Worm (Caenorhabditis elegans): Measurements from ENCODE around the gene B0280.2.

The B0280.2 gene

ce11 chrIII:7116615-7117252, 7.7 kb upstream of the B0280.2 start:
- peak; percentile 60 for TF ChIP-seq sem-4 (tag; optimal IDR thresholded peaks at IDR 0.05)
- TF ChIP-seq nhr-21 (tag; optimal IDR thresholded peaks at IDR 0.05) = peak; percentile 76
- TF ChIP-seq aly-2 (tag; optimal IDR thresholded peaks at IDR 0.05) = no peak
- no peak for TF ChIP-seq zag-1 (tag; optimal IDR thresholded peaks at IDR 0.05)
- TF ChIP-seq lin-13 (GFP tag; optimal IDR thresholded peaks at IDR 0.05) = peak; percentile 64
- TF ChIP-seq sma-3 (GFP tag; optimal IDR thresholded peaks at IDR 0.05) = peak; percentile 74
- TF ChIP-seq nhr-25 (tag; optimal IDR thresholded peaks at IDR 0.05) = peak; percentile 89
- TF ChIP-seq peb-1 (tag; optimal IDR thresholded peaks at IDR 0.05) = no peak
- TF ChIP-seq alr-1 (tag; optimal IDR thresholded peaks at IDR 0.05) = no peak
- TF ChIP-seq ceh-82 (tag; optimal IDR thresholded peaks at IDR 0.05) = no peak
- TF ChIP-seq nhr-10 (tag; optimal IDR thresholded peaks at IDR 0.05) = peak; percentile 35
- no peak for TF ChIP-seq lin-39 (tag; optimal IDR thresholded peaks at IDR 0.05)
- TF ChIP-seq ztf-4 (tag; optimal IDR thresholded peaks at IDR 0.05) = peak; percentile 75
- TF ChIP-seq nhr-12 (tag; optimal IDR thresholded peaks at IDR 0.05) = no peak
- TF ChIP-seq crh-2 (tag; optimal IDR thresholded peaks at IDR 0.05) = peak; percentile 79
- TF ChIP-seq mdl-1 (tag; optimal IDR thresholded peaks at IDR 0.05) = no peak
- TF ChIP-seq gmeb-1 (tag; optimal IDR thresholded peaks at IDR 0.05) = peak; percentile 21
- no peak for TF ChIP-seq nhr-23 (tag; optimal IDR thresholded peaks at IDR 0.05)
- TF ChIP-seq mbf-1 (tag; optimal IDR thresholded peaks at IDR 0.05) = no peak
- TF ChIP-seq elt-1 (tag; optimal IDR thresholded peaks at IDR 0.05) = no peak
- TF ChIP-seq lsy-2 (tag; optimal IDR thresholded peaks at IDR 0.05) = peak; percentile 25 to 69
- TF ChIP-seq sma-9 (GFP tag; optimal IDR thresholded peaks at IDR 0.05) = peak; percentile 81
- TF ChIP-seq sma-9 (tag; optimal IDR thresholded peaks at IDR 0.05) = no peak
- TF ChIP-seq elt-3 (tag; optimal IDR thresholded peaks at IDR 0.05) = no peak
- TF ChIP-seq nhr-77 (tag; optimal IDR thresholded peaks at IDR 0.05) = no peak
- TF ChIP-seq fos-1 (tag; optimal IDR thresholded peaks at IDR 0.05) = peak; percentile 76
- TF ChIP-seq C34F6.9 (tag; optimal IDR thresholded peaks at IDR 0.05) = peak; percentile 71
- no peak for TF ChIP-seq R02D3.7 (tag; optimal IDR thresholded peaks at IDR 0.05)
- no peak for TF ChIP-seq dmd-4 (tag; optimal IDR thresholded peaks at IDR 0.05)
- TF ChIP-seq nhr-129 (tag; optimal IDR thresholded peaks at IDR 0.05) = peak; percentile 78
- TF ChIP-seq ceh-16 (tag; optimal IDR thresholded peaks at IDR 0.05) = no peak
- TF ChIP-seq mab-5 (tag; optimal IDR thresholded peaks at IDR 0.05) = no peak
- TF ChIP-seq nhr-6 (tag; optimal IDR thresholded peaks at IDR 0.05) = peak; percentile 86
- no peak for TF ChIP-seq unc-62 (GFP tag; optimal IDR thresholded peaks at IDR 0.05)
- TF ChIP-seq nhr-11 (tag; optimal IDR thresholded peaks at IDR 0.05) = no peak
- TF ChIP-seq ztf-1 (GFP tag; conservative IDR thresholded peaks at IDR 0.05) = no peak
- TF ChIP-seq unc-55 (GFP tag; optimal IDR thresholded peaks at IDR 0.05) = peak; percentile 61
- TF ChIP-seq egl-27 (tag; optimal IDR thresholded peaks at IDR 0.05) = peak; percentile 91
- peak; percentile 7 for TF ChIP-seq ama-1 (optimal IDR thresholded peaks at IDR 0.05)
- no peak for TF ChIP-seq ztf-11 (tag; optimal IDR thresholded peaks at IDR 0.05)
- TF ChIP-seq ZK546.5 (tag; optimal IDR thresholded peaks at IDR 0.05) = no peak
- no peak for TF ChIP-seq nhr-237 (tag; optimal IDR thresholded peaks at IDR 0.05)
- peak; percentile 87 for TF ChIP-seq F13H6.1 (tag; optimal IDR thresholded peaks at IDR 0.05)
- TF ChIP-seq snpc-4 (tag; optimal IDR thresholded peaks at IDR 0.05) = peak; percentile 27
- no peak for TF ChIP-seq lin-11 (tag; optimal IDR thresholded peaks at IDR 0.05)
- no peak for TF ChIP-seq Y55F3AM.14 (GFP tag; optimal IDR thresholded peaks at IDR 0.05)
- TF ChIP-seq blmp-1 (tag; optimal IDR thresholded peaks at IDR 0.05; ENCODE audit: insufficient read depth) = peak; percentile 74
- no peak for TF ChIP-seq skn-1 (tag; optimal IDR thresholded peaks at IDR 0.05)
- no peak for TF ChIP-seq unc-39 (tag; optimal IDR thresholded peaks at IDR 0.05)

All from whole organism, L2 larva.